Fruit fly (Drosophila melanogaster) whole organism, embryonic: Measurements from ENCODE around the gene Root.

ENCODE experiments used
- Asciz ChIP-seq: fragments of 200-800 bp; sonication (Bioruptor generic); optimal IDR thresholded peaks from 2 replicates; lab custom pipeline; 2017; ENCODE audit warnings: missing biosample characterization, mild to moderate bottlenecking, missing genetic modification characterization, missing genetic modification reagents
- Awh ChIP-seq: fragments of 200-800 bp; sonication (Bioruptor generic); IDR thresholded peaks from 2 replicates; pipeline ENCODE4, ENCODE4 v1.3.6; 2022; ENCODE audit warnings: missing biosample characterization, missing genetic modification characterization
- Blimp-1 ChIP-seq: fragments of 200-800 bp; sonication (Bioruptor generic); optimal IDR thresholded peaks from 3 replicates; lab custom pipeline; 2018; ENCODE audit warnings: missing biosample characterization, missing genetic modification characterization, mild to moderate bottlenecking, moderate library complexity, missing genetic modification reagents
- CG11093 ChIP-seq: fragments of 200-800 bp; sonication (Bioruptor generic); IDR thresholded peaks from 3 replicates; pipeline ENCODE4 v1.3.6; 2022; ENCODE audit warnings: missing biosample characterization, missing genetic modification characterization
- CG11560 ChIP-seq: fragments of 200-800 bp; sonication (Bioruptor generic); IDR thresholded peaks from 3 replicates; pipeline ENCODE4 v1.3.6; 2022; ENCODE audit warnings: missing biosample characterization, missing genetic modification characterization
- CG12659 ChIP-seq: fragments of 200-800 bp; sonication (Bioruptor generic); optimal IDR thresholded peaks from 3 replicates; lab custom pipeline; 2017; ENCODE audit warnings: mild to moderate bottlenecking, missing biosample characterization, missing genetic modification reagents, missing genetic modification characterization
- CG13287 ChIP-seq: fragments of 200-800 bp; sonication (Bioruptor generic); IDR thresholded peaks from 2 replicates; pipeline ENCODE4 v1.3.6; 2022; ENCODE audit warnings: missing biosample characterization, missing genetic modification characterization; ENCODE audit not compliant: partially characterized antibody
- CG13775 ChIP-seq: fragments of 200-800 bp; sonication (Bioruptor generic); optimal IDR thresholded peaks from 3 replicates; lab custom pipeline; 2017; ENCODE audit warnings: missing biosample characterization, mild to moderate bottlenecking, missing genetic modification characterization
- CG17361 ChIP-seq: fragments of 200-800 bp; sonication (Bioruptor generic); IDR thresholded peaks from 3 replicates; pipeline ENCODE4 v1.3.6; 2022; ENCODE audit warnings: missing biosample characterization, missing genetic modification characterization
- CG17802 ChIP-seq: fragments of 200-800 bp; sonication (Bioruptor generic); optimal IDR thresholded peaks from 2 replicates; lab custom pipeline; 2018; ENCODE audit warnings: missing biosample characterization, mild to moderate bottlenecking, missing genetic modification characterization, moderate library complexity
- CG17829 ChIP-seq: fragments of 200-800 bp; optimal IDR thresholded peaks from 2 replicates; lab custom pipeline; 2019; ENCODE audit warnings: missing biosample characterization, mild to moderate bottlenecking, missing genetic modification characterization, moderate library complexity
- CG17912 ChIP-seq: fragments of 200-800 bp; sonication (Bioruptor generic); optimal IDR thresholded peaks from 2 replicates; lab custom pipeline; 2018; ENCODE audit warnings: missing biosample characterization, mild to moderate bottlenecking, missing genetic modification characterization
- CG30403 ChIP-seq: fragments of 200-800 bp; sonication (Bioruptor generic); optimal IDR thresholded peaks from 3 replicates; lab custom pipeline; 2016; ENCODE audit warnings: missing biosample characterization, missing genetic modification characterization
- CG32532 ChIP-seq: fragments of 200-800 bp; sonication (Bioruptor generic); IDR thresholded peaks from 2 replicates; pipeline ENCODE4 v1.3.6; 2022; ENCODE audit warnings: missing biosample characterization, missing genetic modification characterization
- CG3847 ChIP-seq: fragments of 200-800 bp; sonication (Bioruptor generic); IDR thresholded peaks from 2 replicates; pipeline ENCODE4 v1.3.6; 2022; ENCODE audit warnings: missing biosample characterization, missing genetic modification characterization
- CG4820 ChIP-seq: fragments of 200-800 bp; sonication (Bioruptor generic); optimal IDR thresholded peaks from 3 replicates; lab custom pipeline; 2016; ENCODE audit warnings: missing biosample characterization, missing genetic modification characterization
- CG4854 ChIP-seq: fragments of 200-800 bp; sonication (Bioruptor generic); optimal IDR thresholded peaks from 2 replicates; lab custom pipeline; 2016; ENCODE audit warnings: missing biosample characterization, missing genetic modification characterization, inconsistent platforms
- CG6272 ChIP-seq: fragments of 200-800 bp; sonication (Bioruptor generic); IDR thresholded peaks from 2 replicates; pipeline ENCODE4 v1.3.6; 2022; ENCODE audit warnings: missing biosample characterization, missing genetic modification characterization
- CG7556 ChIP-seq: fragments of 200-800 bp; sonication (Bioruptor generic); optimal IDR thresholded peaks from 2 replicates; lab custom pipeline; 2017; ENCODE audit warnings: missing biosample characterization, mild to moderate bottlenecking, missing genetic modification characterization
- CkIIα-i1 ChIP-seq: fragments of 200-800 bp; sonication (Bioruptor generic); IDR thresholded peaks from 2 replicates; pipeline ENCODE4 v1.3.6; 2022; ENCODE audit warnings: missing biosample characterization, missing genetic modification characterization
- Dip2 ChIP-seq: fragments of 200-800 bp; sonication (Bioruptor generic); IDR thresholded peaks from 2 replicates; pipeline ENCODE4 v1.3.6; 2022; ENCODE audit warnings: missing biosample characterization, missing genetic modification characterization
- Dip3 ChIP-seq: fragments of 200-800 bp; sonication (Bioruptor generic); optimal IDR thresholded peaks from 3 replicates; lab custom pipeline; 2016; ENCODE audit warnings: missing biosample characterization, missing genetic modification characterization
- Fer2 ChIP-seq: fragments of 200-800 bp; sonication (Bioruptor generic); optimal IDR thresholded peaks from 2 replicates; lab custom pipeline; 2018; ENCODE audit warnings: missing biosample characterization, mild to moderate bottlenecking, missing genetic modification characterization, moderate library complexity
- GATAe ChIP-seq: fragments of 200-800 bp; sonication (Bioruptor generic); conservative IDR thresholded peaks from 2 replicates; pipeline ENCODE4 v1.3.6; 2022; ENCODE audit warnings: missing biosample characterization, missing genetic modification characterization
- Hand ChIP-seq: fragments of 200-800 bp; sonication (Bioruptor generic); optimal IDR thresholded peaks from 2 replicates; lab custom pipeline; 2017; ENCODE audit warnings: mild to moderate bottlenecking, missing biosample characterization, missing genetic modification reagents, missing genetic modification characterization
- HmgD ChIP-seq: fragments of 200-800 bp; sonication (Bioruptor generic); optimal IDR thresholded peaks from 3 replicates; lab custom pipeline; 2016; ENCODE audit warnings: missing biosample characterization, missing genetic modification characterization
- MBD-R2 ChIP-seq: fragments of 200-800 bp; sonication (Bioruptor generic); IDR thresholded peaks from 2 replicates; pipeline ENCODE4 v1.3.6; 2022; ENCODE audit warnings: missing biosample characterization, missing genetic modification characterization
- Meics ChIP-seq: fragments of 200-800 bp; sonication (Bioruptor generic); optimal IDR thresholded peaks from 2 replicates; lab custom pipeline; 2017; ENCODE audit warnings: missing biosample characterization, mild to moderate bottlenecking, missing genetic modification characterization
- Oli ChIP-seq: fragments of 200-800 bp; sonication (Bioruptor generic); optimal IDR thresholded peaks from 2 replicates; lab custom pipeline; 2018; ENCODE audit warnings: missing biosample characterization, mild to moderate bottlenecking, missing genetic modification characterization, moderate library complexity
- Stat92E ChIP-seq, 3 experiments: fragments of >200 bp in 2 of 3; fragments of 200-800 bp in 1 of 3; sonication (Bioruptor generic) in 1 of 3; optimal IDR thresholded peaks; 2 replicates each; lab custom pipeline; 2017 to 2019; ENCODE audit warnings: missing biosample characterization in 3 of 3, missing genetic modification characterization in 3 of 3, mild to moderate bottlenecking in 1 of 3, moderate library complexity in 1 of 3
- Trl ChIP-seq, 3 experiments: fragments of >200 bp in 2 of 3; fragments of 200-800 bp in 1 of 3; sonication (Bioruptor generic) in 1 of 3; optimal IDR thresholded peaks; 2 replicates in 1 of 3; 3 replicates in 2 of 3; lab custom pipeline; 2016 to 2017; ENCODE audit warnings: missing biosample characterization in 1 of 3, missing genetic modification characterization in 1 of 3
- YL-1 ChIP-seq: fragments of 200-800 bp; sonication (Bioruptor generic); optimal IDR thresholded peaks from 3 replicates; lab custom pipeline; 2017; ENCODE audit warnings: missing biosample characterization, mild to moderate bottlenecking, missing genetic modification characterization
- caup ChIP-seq: fragments of 200-800 bp; sonication (Bioruptor generic); optimal IDR thresholded peaks from 3 replicates; lab custom pipeline; 2017; ENCODE audit warnings: missing biosample characterization, mild to moderate bottlenecking, missing genetic modification characterization, moderate library complexity; ENCODE audit not compliant: severe bottlenecking
- dm ChIP-seq: fragments of 200-800 bp; sonication (Bioruptor generic); optimal IDR thresholded peaks from 3 replicates; lab custom pipeline; 2016; ENCODE audit warnings: missing biosample characterization, missing genetic modification characterization
- dysf ChIP-seq: fragments of 200-800 bp; sonication (Bioruptor generic); IDR thresholded peaks from 3 replicates; pipeline ENCODE4 v1.3.6; 2022; ENCODE audit warnings: missing biosample characterization, missing genetic modification characterization
- ewg ChIP-seq: fragments of 200-800 bp; sonication (Bioruptor generic); optimal IDR thresholded peaks from 3 replicates; lab custom pipeline; 2017; ENCODE audit warnings: mild to moderate bottlenecking, missing biosample characterization, missing genetic modification reagents, missing genetic modification characterization
- gro ChIP-seq: fragments of 200-800 bp; sonication (Bioruptor generic); optimal IDR thresholded peaks from 2 replicates; lab custom pipeline; 2016; ENCODE audit warnings: missing biosample characterization, missing genetic modification characterization
- kni ChIP-seq: fragments of 200-800 bp; sonication (Bioruptor generic); optimal IDR thresholded peaks from 3 replicates; lab custom pipeline; 2017; ENCODE audit warnings: mild to moderate bottlenecking, missing biosample characterization, missing genetic modification reagents, missing genetic modification characterization
- lab ChIP-seq: fragments of 200-800 bp; sonication (Bioruptor generic); optimal IDR thresholded peaks from 3 replicates; lab custom pipeline; 2017; ENCODE audit warnings: missing biosample characterization, missing genetic modification characterization, mild to moderate bottlenecking, moderate library complexity, missing genetic modification reagents
- odd ChIP-seq: fragments of 200-800 bp; sonication (Bioruptor generic); optimal IDR thresholded peaks from 2 replicates; lab custom pipeline; 2017; ENCODE audit warnings: missing biosample characterization, mild to moderate bottlenecking, missing genetic modification characterization
- org-1 ChIP-seq: fragments of 200-800 bp; sonication (Bioruptor generic); optimal IDR thresholded peaks from 2 replicates; lab custom pipeline; 2017; ENCODE audit warnings: missing biosample characterization, missing genetic modification characterization
- psq ChIP-seq: fragments of 200-800 bp; sonication (Bioruptor generic); optimal IDR thresholded peaks from 2 replicates; lab custom pipeline; 2017; ENCODE audit warnings: missing biosample characterization, missing genetic modification characterization
- row ChIP-seq: fragments of 200-800 bp; sonication (Bioruptor generic); IDR thresholded peaks from 3 replicates; pipeline ENCODE4 v1.3.6; 2022; ENCODE audit warnings: missing biosample characterization, missing genetic modification characterization
- schlank ChIP-seq: fragments of 200-800 bp; sonication (Bioruptor generic); optimal IDR thresholded peaks from 2 replicates; lab custom pipeline; 2018; ENCODE audit warnings: missing biosample characterization, mild to moderate bottlenecking, missing genetic modification characterization
- sima ChIP-seq: fragments of 200-800 bp; sonication (Bioruptor generic); optimal IDR thresholded peaks from 2 replicates; lab custom pipeline; 2016; ENCODE audit warnings: missing biosample characterization, missing genetic modification characterization
- unpg ChIP-seq: fragments of 200-800 bp; sonication (Bioruptor generic); optimal IDR thresholded peaks from 3 replicates; lab custom pipeline; 2018; ENCODE audit warnings: missing biosample characterization, mild to moderate bottlenecking, missing genetic modification characterization, moderate library complexity
- wek ChIP-seq: fragments of 200-800 bp; sonication (Bioruptor generic); optimal IDR thresholded peaks from 3 replicates; lab custom pipeline; 2018; ENCODE audit warnings: missing biosample characterization, mild to moderate bottlenecking, missing genetic modification characterization, moderate library complexity
- zen ChIP-seq: fragments of 200-800 bp; sonication (Bioruptor generic); optimal IDR thresholded peaks from 3 replicates; lab custom pipeline; 2018; ENCODE audit warnings: missing biosample characterization, mild to moderate bottlenecking, missing genetic modification characterization, moderate library complexity

The Root gene

DNA sequence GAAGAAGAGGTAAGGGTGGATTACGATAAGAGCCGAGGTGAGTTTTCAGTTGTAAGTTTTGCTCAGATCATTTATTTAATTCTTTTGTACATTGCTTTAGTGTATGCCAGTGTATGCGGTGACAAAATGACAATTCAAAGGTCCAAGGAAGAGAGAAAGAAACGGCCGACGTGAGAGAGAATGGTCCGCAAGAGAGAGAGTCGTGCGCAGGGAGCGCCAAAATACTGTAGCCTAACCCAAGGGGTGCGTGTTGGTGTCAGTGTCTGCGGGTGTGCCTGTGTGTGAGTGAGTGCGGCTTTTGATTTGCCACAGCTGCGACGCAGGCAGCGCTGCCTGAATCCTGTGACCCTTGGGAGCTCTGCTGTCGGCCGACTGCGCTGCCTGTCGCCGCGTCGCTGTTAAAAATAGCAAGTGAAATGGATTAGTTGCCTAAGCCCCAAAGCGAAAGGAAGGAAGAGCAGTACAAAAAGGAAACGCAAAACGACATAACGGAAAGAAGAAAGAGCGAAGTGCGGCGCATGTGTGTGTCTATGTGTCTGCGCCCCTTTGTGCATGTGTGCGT is 20.4 kb upstream of the Root start (continued):
- TF ChIP-seq Trl (optimal IDR thresholded peaks at IDR 0.05; lab: Kevin White, UChicago), result peak; percentile 63 to 76
- no peak for TF ChIP-seq Trl (GFP tag; optimal IDR thresholded peaks at IDR 0.05; lab: Kevin White, UChicago)

DNA sequence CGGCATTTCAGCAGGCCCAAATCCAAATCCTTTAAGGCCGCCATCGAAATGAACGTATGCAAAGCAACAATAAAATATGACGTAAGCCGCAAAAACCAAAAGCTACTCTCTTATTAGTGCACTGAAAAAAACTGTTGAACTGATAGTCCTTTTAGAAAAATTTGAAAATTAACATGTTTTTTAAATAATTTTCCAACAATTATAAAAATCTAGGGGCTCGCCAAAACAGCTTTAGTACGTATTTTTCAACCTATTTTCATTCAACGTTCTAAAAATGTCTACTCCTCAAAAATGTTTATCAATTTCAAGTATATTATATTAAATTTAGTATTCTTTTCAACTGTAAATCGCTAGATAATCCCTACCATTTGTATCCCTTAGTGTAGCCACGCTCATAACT is 19.7 kb upstream of the Root start:
- TF ChIP-seq Awh (GFP tag; lab: Robert Waterston, UW) (no peak), HmgD (no peak), CG13775 (GFP tag; lab: Kevin White, UChicago) (peak; percentile 9), Asciz (GFP tag; lab: Kevin White, UChicago) (peak; percentile 8), unpg (peak; percentile 14), Oli (tag; lab: Kevin White, UChicago) (peak; percentile 38), GATAe (no peak), lab (GFP tag; lab: Kevin White, UChicago) (peak; percentile 16), Stat92E (GFP tag; optimal IDR thresholded peaks at IDR 0.05; lab: Kevin White, UChicago) (no peak), CG7556 (GFP tag; lab: Kevin White, UChicago) (peak; percentile 61), CG11560 (no peak), CG32532 (GFP tag; lab: Robert Waterston, UW) (no peak), org-1 (GFP tag; lab: Kevin White, UChicago) (no peak), odd (GFP tag; lab: Kevin White, UChicago) (peak; percentile 39), sima (no peak), dysf (GFP tag; lab: Robert Waterston, UW) (peak; percentile 45; the same call in 1 of the 3 replicates), CG12659 (GFP tag; lab: Kevin White, UChicago) (peak; percentile 31), Meics (GFP tag; lab: Kevin White, UChicago) (peak; percentile 19), psq (GFP tag; lab: Kevin White, UChicago) (no peak), CG17829 (tag; lab: Kevin White, UChicago) (no peak), wek (GFP tag; lab: Kevin White, UChicago) (no peak), gro (GFP tag; lab: Kevin White, UChicago) (no peak), CG6272 (GFP tag; lab: Robert Waterston, UW) (no peak), CG13287 (GFP tag; lab: Robert Waterston, UW) (no peak), MBD-R2 (no peak), CG17912 (no peak), Fer2 (tag; lab: Kevin White, UChicago) (no peak), schlank (no peak), ewg (GFP tag; lab: Kevin White, UChicago) (no peak), Dip2 (no peak), kni (GFP tag; lab: Kevin White, UChicago) (no peak), Hand (GFP tag; lab: Kevin White, UChicago) (peak; percentile 38), CG3847 (GFP tag; lab: Robert Waterston, UW) (peak; percentile 20; the same call in 1 of the 2 replicates), CG17361 (GFP tag; lab: Robert Waterston, UW) (peak; percentile 42; the same call in 1 of the 3 replicates), zen (tag; lab: Kevin White, UChicago) (no peak), CG11093 (no peak), CG30403 (peak; percentile 10), dm (no peak), YL-1 (GFP tag; lab: Kevin White, UChicago) (no peak), Dip3 (GFP tag; lab: Kevin White, UChicago) (no peak), CG4820 (GFP tag; lab: Kevin White, UChicago) (no peak), CG4854 (GFP tag; lab: Kevin White, UChicago) (no peak), CkIIα-i1 (no peak), caup (GFP tag; lab: Kevin White, UChicago) (no peak), Blimp-1 (GFP tag; lab: Kevin White, UChicago) (no peak), CG17802 (tag; lab: Kevin White, UChicago) (no peak), row (peak; percentile 26; the same call in 2 of the 3 replicates)
